Worm (Caenorhabditis elegans): Measurements from ENCODE around the gene F58F12.2.

The F58F12.2 gene

DNA sequence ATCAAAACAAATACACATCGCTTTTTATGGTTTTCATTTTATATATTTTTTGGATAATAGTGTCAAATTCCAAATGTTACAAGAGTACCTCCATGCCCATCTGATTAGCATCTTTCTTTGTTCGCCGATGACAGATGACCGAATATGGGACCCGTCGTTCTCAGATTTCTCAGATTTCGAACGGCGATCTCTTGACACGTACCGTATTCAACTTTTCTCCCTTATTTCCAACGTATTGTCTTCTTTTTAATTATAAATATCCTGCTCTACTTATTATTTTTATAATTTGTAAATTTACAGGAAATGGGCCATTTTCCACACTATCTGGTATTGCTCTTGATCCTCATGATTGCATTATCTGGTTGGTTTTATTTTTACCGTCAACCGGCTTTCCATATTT lies 10.6 kb upstream of the F58F12.2 start, which contains the start of gene zig-10:
Gene zig-10, plus strand, starts transcription at position 301 of the 400 bp plus-strand sequence.
- TF ChIP-seq K12H6.12 (tag; optimal IDR thresholded peaks at IDR 0.05), result no peak
- TF ChIP-seq ztf-6 (GFP tag; IDR thresholded peaks at IDR 0.05), result no peak
- TF ChIP-seq hmg-1.2 (GFP tag; IDR thresholded peaks at IDR 0.05), result no peak
- no peak for TF ChIP-seq somi-1 (GFP tag; optimal IDR thresholded peaks at IDR 0.05)
- TF ChIP-seq nhr-179 (tag; optimal IDR thresholded peaks at IDR 0.05), result no peak
- no peak for TF ChIP-seq madf-6 (GFP tag; IDR thresholded peaks at IDR 0.05)
- no peak for TF ChIP-seq zfh-2 (GFP tag; conservative IDR thresholded peaks at IDR 0.05)
- TF ChIP-seq snpc-1.3 (tag; optimal IDR thresholded peaks at IDR 0.05; ENCODE audit: insufficient read depth), result no peak
- no peak for TF ChIP-seq unc-130 (GFP tag; optimal IDR thresholded peaks at IDR 0.05)
- TF ChIP-seq Y67H2A.10 (GFP tag; conservative IDR thresholded peaks at IDR 0.05), result no peak

DNA sequence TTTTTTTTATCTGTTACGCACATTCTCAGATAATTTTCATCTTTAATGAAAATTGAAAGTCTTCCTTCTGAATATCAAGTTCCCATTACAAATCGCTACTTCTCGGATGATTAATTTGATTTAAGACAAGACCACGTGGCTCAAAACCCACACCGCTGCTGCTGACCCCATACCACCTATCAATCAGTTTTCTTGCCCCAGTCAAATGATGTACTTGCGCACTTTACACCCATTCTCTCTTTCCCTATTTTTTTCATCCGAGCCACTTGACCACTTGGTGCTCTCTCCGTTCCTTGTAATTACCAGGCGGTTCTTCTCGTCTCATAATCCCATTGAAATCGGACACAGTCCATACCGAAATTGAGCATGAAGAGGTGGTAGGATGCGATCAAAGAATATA lies 6.2 kb upstream of the F58F12.2 start:
- TF ChIP-seq rpc-1 (optimal IDR thresholded peaks at IDR 0.05) (no peak), rpc-1 (tag; optimal IDR thresholded peaks at IDR 0.05) (no peak), ztf-28 (GFP tag; IDR thresholded peaks at IDR 0.05) (no peak), F55B11.4 (tag; optimal IDR thresholded peaks at IDR 0.05; ENCODE audit: borderline replicate concordance, insufficient read depth) (no peak), nhr-179 (tag; optimal IDR thresholded peaks at IDR 0.05) (no peak), lsl-1 (GFP tag; optimal IDR thresholded peaks at IDR 0.05) (no peak), fkh-3 (tag; optimal IDR thresholded peaks at IDR 0.05) (no peak), somi-1 (GFP tag; optimal IDR thresholded peaks at IDR 0.05) (no peak), repo-1 (tag; optimal IDR thresholded peaks at IDR 0.05) (no peak), ceh-79 (tag; optimal IDR thresholded peaks at IDR 0.05) (no peak), F23B12.7 (tag; optimal IDR thresholded peaks at IDR 0.05; ENCODE audit: insufficient read depth) (no peak), attf-3 (GFP tag; conservative IDR thresholded peaks at IDR 0.05) (no peak), Y56A3A.18 (GFP tag; IDR thresholded peaks at IDR 0.05) (no peak), ceh-91 (GFP tag; IDR thresholded peaks at IDR 0.05) (no peak), nfyb-1 (GFP tag; IDR thresholded peaks at IDR 0.05) (no peak)

DNA sequence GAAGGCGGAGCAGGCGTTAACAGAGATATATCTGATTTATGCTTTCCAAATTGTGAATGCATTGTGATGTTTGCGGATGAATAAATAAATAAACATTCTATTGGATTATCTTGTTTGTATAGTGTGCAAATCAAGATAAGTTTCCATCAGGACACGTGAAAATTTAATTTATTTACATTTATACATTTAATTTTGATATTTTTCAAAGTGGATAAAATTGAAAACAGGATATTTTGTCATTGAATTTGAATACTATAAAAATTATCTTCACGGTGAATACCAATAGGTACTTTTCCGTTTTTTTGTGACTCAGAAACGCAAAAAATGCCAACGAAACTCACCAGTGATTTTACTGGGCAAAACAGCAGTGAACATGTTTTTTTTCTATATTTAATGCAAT lies 3.4 kb upstream of the F58F12.2 start, which contains the start of gene F58F12.3:
Gene F58F12.3, minus strand, starts transcription at position 101 of the 400 bp plus-strand sequence.
- TF ChIP-seq madf-8 (GFP tag; conservative IDR thresholded peaks at IDR 0.05) (no peak), snpc-1.1 (tag; optimal IDR thresholded peaks at IDR 0.05; ENCODE audit: insufficient read depth) (no peak), lsl-1 (GFP tag; optimal IDR thresholded peaks at IDR 0.05) (no peak), unc-130 (GFP tag; optimal IDR thresholded peaks at IDR 0.05) (no peak), chd-7 (tag; optimal IDR thresholded peaks at IDR 0.05) (no peak), tbp1 (GFP tag; optimal IDR thresholded peaks at IDR 0.05) (no peak), D2030.7 (GFP tag; IDR thresholded peaks at IDR 0.05) (no peak), Y95B8A.8 (GFP tag; IDR thresholded peaks at IDR 0.05) (no peak)

DNA sequence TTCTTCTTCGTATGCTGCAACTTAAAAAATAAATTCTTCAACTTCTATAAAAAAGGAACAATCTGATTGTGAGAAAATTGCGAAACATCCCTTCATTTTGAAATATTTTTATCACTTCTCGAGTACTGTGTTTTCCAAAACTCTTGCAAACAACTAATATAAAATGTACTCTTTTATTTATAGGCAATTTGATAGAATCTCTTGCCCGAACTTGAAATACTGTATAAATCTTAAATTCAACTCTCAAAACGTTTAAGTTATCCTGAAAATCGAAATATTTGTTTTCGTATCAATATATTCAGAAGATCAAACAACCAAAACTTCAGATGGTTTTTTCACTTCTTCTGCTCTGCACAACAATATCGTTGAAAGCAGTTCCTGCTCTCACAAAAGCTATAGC lies 1.4 kb downstream of the F58F12.2 start, which contains the start of gene F58F12.4:
Gene F58F12.4, plus strand, starts transcription at position 301 of the 400 bp plus-strand sequence.
- TF ChIP-seq unc-130 (GFP tag; optimal IDR thresholded peaks at IDR 0.05), result no peak
- no peak for TF ChIP-seq B0035.1 (tag; optimal IDR thresholded peaks at IDR 0.05)
- no peak for TF ChIP-seq pha-4 (tag; optimal IDR thresholded peaks at IDR 0.05)
- TF ChIP-seq Y53F4B.3 (GFP tag; IDR thresholded peaks at IDR 0.05), result no peak
- no peak for TF ChIP-seq ztf-18 (tag; optimal IDR thresholded peaks at IDR 0.05)
- TF ChIP-seq ceh-40 (GFP tag; IDR thresholded peaks at IDR 0.05), result no peak
- TF ChIP-seq nhr-90 (tag; optimal IDR thresholded peaks at IDR 0.05), result no peak

All from whole organism, young adult.